Fruit fly (Drosophila melanogaster) whole organism, wandering third instar larva: ENCODE measurements around the gene CG10584.

Experiments
- Abd-B ChIP-seq: fragments of >200 bp; optimal IDR thresholded peaks from 2 replicates; lab custom pipeline; 2017; ENCODE audit warnings: missing biosample characterization, missing genetic modification characterization
- Dfd ChIP-seq: fragments of >200 bp; optimal IDR thresholded peaks from 2 replicates; lab custom pipeline; 2017; ENCODE audit warnings: missing biosample characterization, missing genetic modification characterization
- HLH106 ChIP-seq: fragments of 200-800 bp; optimal IDR thresholded peaks from 3 replicates; lab custom pipeline; 2019; ENCODE audit warnings: missing biosample characterization, mild to moderate bottlenecking, missing genetic modification characterization, moderate library complexity
- Hr78 ChIP-seq: fragments of >200 bp; optimal IDR thresholded peaks from 2 replicates; lab custom pipeline; 2017; ENCODE audit warnings: missing biosample characterization, missing genetic modification characterization
- Jra ChIP-seq: sonication (Bioruptor generic); optimal IDR thresholded peaks from 2 replicates; lab custom pipeline; 2016; ENCODE audit warnings: missing biosample characterization, missing genetic modification characterization
- brk ChIP-seq: fragments of 200-800 bp; sonication (Bioruptor generic); optimal IDR thresholded peaks from 2 replicates; lab custom pipeline; 2016; ENCODE audit warnings: missing biosample characterization, mild to moderate bottlenecking, missing genetic modification characterization
- fru ChIP-seq: fragments of 200-800 bp; sonication (Bioruptor generic); optimal IDR thresholded peaks from 3 replicates; lab custom pipeline; 2016; ENCODE audit warnings: missing biosample characterization, mild to moderate bottlenecking, missing genetic modification characterization
- h ChIP-seq: fragments of 200-800 bp; sonication (Bioruptor generic); optimal IDR thresholded peaks from 3 replicates; lab custom pipeline; 2016; ENCODE audit warnings: missing biosample characterization, mild to moderate bottlenecking, missing genetic modification characterization
- lola ChIP-seq: fragments of >200 bp; optimal IDR thresholded peaks from 2 replicates; lab custom pipeline; 2017; ENCODE audit warnings: missing biosample characterization, missing genetic modification characterization
- psq ChIP-seq: fragments of 200-800 bp; sonication (Bioruptor generic); optimal IDR thresholded peaks from 3 replicates; lab custom pipeline; 2017; ENCODE audit warnings: missing biosample characterization, mild to moderate bottlenecking, missing genetic modification characterization, moderate library complexity
- tai ChIP-seq: sonication (Bioruptor generic); optimal IDR thresholded peaks from 2 replicates; lab custom pipeline; 2016; ENCODE audit warnings: missing biosample characterization, missing genetic modification characterization
- usp ChIP-seq: fragments of >200 bp; optimal IDR thresholded peaks from 2 replicates; lab custom pipeline; 2017; ENCODE audit warnings: missing biosample characterization, missing genetic modification characterization

dm6 chr3L:21026025-21026916, 4.9 kb downstream of the CG10584 start:
- TF ChIP-seq brk (GFP tag; lab: Kevin White, UChicago) (peak; percentile 36), HLH106 (tag; lab: Kevin White, UChicago) (no peak), fru (no peak), psq (peak; percentile 87), Abd-B (no peak), h (GFP tag; lab: Kevin White, UChicago) (no peak), Jra (GFP tag; lab: Kevin White, UChicago) (no peak), lola (GFP tag; lab: Kevin White, UChicago) (no peak), usp (GFP tag; lab: Kevin White, UChicago) (no peak), tai (GFP tag; lab: Kevin White, UChicago) (no peak), Dfd (no peak), Hr78 (GFP tag; lab: Kevin White, UChicago) (no peak)
